Fruit fly (Drosophila melanogaster): ENCODE measurements around the gene Rbp.

dm6 chr3R:15417761-15418754 lies 43.6 kb downstream of the Rbp start:
- no peak for TF ChIP-seq CG8478 (optimal IDR thresholded peaks at IDR 0.05)
- no peak for TF ChIP-seq CTCF (optimal IDR thresholded peaks at IDR 0.05)
